Fruit fly (Drosophila melanogaster) whole organism, adult: Measurements from ENCODE around the gene cyst.

Source experiments
- CG11617 ChIP-seq: fragments of 200-800 bp; sonication (Bioruptor generic); optimal IDR thresholded peaks from 2 replicates; lab custom pipeline; 2017; ENCODE audit warnings: mild to moderate bottlenecking, missing biosample characterization, missing genetic modification reagents, missing genetic modification characterization
- CG12768 ChIP-seq: fragments of 200-800 bp; sonication (Bioruptor generic); optimal IDR thresholded peaks from 2 replicates; lab custom pipeline; 2017; ENCODE audit warnings: missing biosample characterization, missing genetic modification characterization, mild to moderate bottlenecking, moderate library complexity, missing genetic modification reagents
- CG14711 ChIP-seq: fragments of 200-800 bp; sonication (Bioruptor generic); optimal IDR thresholded peaks from 2 replicates; lab custom pipeline; 2018; ENCODE audit warnings: missing biosample characterization, mild to moderate bottlenecking, missing genetic modification characterization, moderate library complexity
- CG1620 ChIP-seq: fragments of 200-800 bp; sonication (Bioruptor generic); optimal IDR thresholded peaks from 2 replicates; lab custom pipeline; 2016; ENCODE audit warnings: missing biosample characterization, missing genetic modification characterization
- CG33017 ChIP-seq: fragments of 200-800 bp; sonication (Bioruptor generic); optimal IDR thresholded peaks from 2 replicates; lab custom pipeline; 2018; ENCODE audit warnings: missing biosample characterization, mild to moderate bottlenecking, missing genetic modification characterization, moderate library complexity
- CG5204 ChIP-seq: fragments of 200-800 bp; sonication (Bioruptor generic); optimal IDR thresholded peaks from 2 replicates; lab custom pipeline; 2016; ENCODE audit warnings: missing biosample characterization, missing genetic modification characterization
- CG7045 ChIP-seq: fragments of 200-800 bp; sonication (Bioruptor generic); optimal IDR thresholded peaks from 2 replicates; lab custom pipeline; 2017; ENCODE audit warnings: missing biosample characterization, mild to moderate bottlenecking, missing genetic modification characterization
- CG7101 ChIP-seq: fragments of 200-800 bp; sonication (Bioruptor generic); optimal IDR thresholded peaks from 2 replicates; lab custom pipeline; 2018; ENCODE audit warnings: missing biosample characterization, mild to moderate bottlenecking, missing genetic modification characterization, moderate library complexity
- Clk ChIP-seq: fragments of 200-800 bp; sonication (Bioruptor generic); optimal IDR thresholded peaks from 2 replicates; lab custom pipeline; 2017; ENCODE audit warnings: missing biosample characterization, missing genetic modification characterization
- Crg-1 ChIP-seq: fragments of 200-800 bp; sonication (Bioruptor generic); optimal IDR thresholded peaks from 2 replicates; lab custom pipeline; 2016; ENCODE audit warnings: missing biosample characterization, missing genetic modification characterization
- Hr96 ChIP-seq: fragments of 200-800 bp; sonication (Bioruptor generic); optimal IDR thresholded peaks from 2 replicates; lab custom pipeline; 2016; ENCODE audit warnings: missing biosample characterization, missing genetic modification characterization
- Mnt ChIP-seq: fragments of 200-800 bp; sonication (Bioruptor generic); optimal IDR thresholded peaks from 2 replicates; lab custom pipeline; 2016; ENCODE audit warnings: missing biosample characterization, mild to moderate bottlenecking, missing genetic modification characterization
- bab1 ChIP-seq: fragments of 200-800 bp; sonication (Bioruptor generic); optimal IDR thresholded peaks from 3 replicates; lab custom pipeline; 2019; ENCODE audit warnings: missing biosample characterization, mild to moderate bottlenecking, missing genetic modification characterization, moderate library complexity
- cic ChIP-seq: fragments of 200-800 bp; sonication (Bioruptor generic); optimal IDR thresholded peaks from 2 replicates; lab custom pipeline; 2017; ENCODE audit warnings: missing biosample characterization, mild to moderate bottlenecking, missing genetic modification characterization, moderate library complexity
- cnc ChIP-seq, 2 experiments: fragments of >200 bp; optimal IDR thresholded peaks; 2 replicates each; lab custom pipeline; 2017
- kay ChIP-seq: fragments of 200-800 bp; sonication (Bioruptor generic); peaks from one replicate; lab custom pipeline; 2016; ENCODE audit warnings: missing biosample characterization, missing genetic modification characterization, borderline replicate concordance
- ovo ChIP-seq: fragments of 200-800 bp; sonication (Bioruptor generic); optimal IDR thresholded peaks from 2 replicates; lab custom pipeline; 2016; ENCODE audit warnings: missing biosample characterization, missing genetic modification characterization
- pad ChIP-seq: fragments of 200-800 bp; sonication (Bioruptor generic); optimal IDR thresholded peaks from 3 replicates; lab custom pipeline; 2017; ENCODE audit warnings: missing biosample characterization, missing genetic modification characterization, mild to moderate bottlenecking, moderate library complexity, missing genetic modification reagents
- tj ChIP-seq: fragments of 200-800 bp; sonication (Bioruptor generic); optimal IDR thresholded peaks from 3 replicates; lab custom pipeline; 2017; ENCODE audit warnings: missing biosample characterization, mild to moderate bottlenecking, missing genetic modification characterization, moderate library complexity
- toe ChIP-seq: fragments of 200-800 bp; sonication (Bioruptor generic); optimal IDR thresholded peaks from 2 replicates; lab custom pipeline; 2016; ENCODE audit warnings: missing biosample characterization, missing genetic modification characterization

cyst gene

DNA sequence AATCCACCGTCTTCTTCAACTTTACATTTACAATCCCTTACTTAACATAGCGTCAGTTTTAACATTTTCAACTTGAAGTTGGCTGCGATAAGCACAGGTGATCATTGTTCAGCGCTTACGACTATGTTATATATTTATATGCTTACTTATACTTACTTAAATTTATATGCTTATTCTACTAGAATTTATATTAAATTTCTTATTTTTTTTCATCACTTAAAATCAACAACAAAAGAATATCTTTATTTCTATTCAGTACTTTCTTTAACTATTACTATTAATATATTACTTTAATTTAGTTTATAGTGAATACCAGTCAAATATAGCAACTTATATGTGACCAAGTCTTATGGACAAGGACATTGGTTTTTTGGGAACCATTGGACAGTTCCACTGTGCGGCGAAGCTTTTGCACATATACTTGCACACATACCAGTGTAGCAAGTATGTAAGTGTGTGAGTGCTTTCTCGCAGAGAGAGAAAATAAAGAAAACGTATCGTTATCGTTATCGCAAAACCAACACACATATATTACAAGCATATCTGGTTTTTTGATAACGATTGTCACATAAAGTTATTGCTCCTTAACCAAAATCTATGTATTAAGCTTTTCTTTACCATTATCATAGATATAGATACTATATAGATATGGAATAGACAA, 8.7 kb upstream of the cyst start, which contains the start of gene Hasp:
Gene Hasp (minus strand): TSS at position 51 of the 661 bp plus-strand sequence.
- TF ChIP-seq CG14711 (tag; lab: Kevin White, UChicago) (peak; percentile 8), CG7101 (tag; lab: Kevin White, UChicago) (no peak), CG7045 (GFP tag; lab: Kevin White, UChicago) (peak; percentile 25), CG5204 (peak; percentile 25)

DNA sequence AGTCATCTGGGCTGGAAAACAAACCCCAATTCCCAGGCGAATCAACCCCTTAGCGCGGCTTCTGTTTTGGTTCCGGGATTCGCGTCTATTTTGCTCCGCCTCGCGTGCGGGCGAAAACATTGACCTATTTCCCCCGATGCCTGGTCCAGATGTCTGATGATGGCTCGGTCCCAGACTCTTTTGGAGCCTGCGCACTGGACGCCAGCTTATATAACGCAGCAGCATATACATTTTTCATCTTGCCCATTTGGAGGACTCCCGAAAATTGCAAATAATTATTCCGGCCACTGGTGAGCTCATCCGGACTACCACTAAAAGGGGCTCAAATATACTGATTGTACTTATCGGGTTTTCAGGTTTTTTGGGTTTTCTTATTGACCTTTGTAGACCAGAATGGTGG, 7.5 kb upstream of the cyst start:
- TF ChIP-seq CG14711 (tag; lab: Kevin White, UChicago) (no peak), ovo (GFP tag; lab: Kevin White, UChicago) (no peak), cnc (optimal IDR thresholded peaks at IDR 0.05; lab: Kevin White, UChicago) (no peak), kay (GFP tag; lab: Kevin White, UChicago) (no peak), Crg-1 (GFP tag; lab: Kevin White, UChicago) (no peak), CG7045 (GFP tag; lab: Kevin White, UChicago) (no peak), CG7101 (tag; lab: Kevin White, UChicago) (no peak)

DNA sequence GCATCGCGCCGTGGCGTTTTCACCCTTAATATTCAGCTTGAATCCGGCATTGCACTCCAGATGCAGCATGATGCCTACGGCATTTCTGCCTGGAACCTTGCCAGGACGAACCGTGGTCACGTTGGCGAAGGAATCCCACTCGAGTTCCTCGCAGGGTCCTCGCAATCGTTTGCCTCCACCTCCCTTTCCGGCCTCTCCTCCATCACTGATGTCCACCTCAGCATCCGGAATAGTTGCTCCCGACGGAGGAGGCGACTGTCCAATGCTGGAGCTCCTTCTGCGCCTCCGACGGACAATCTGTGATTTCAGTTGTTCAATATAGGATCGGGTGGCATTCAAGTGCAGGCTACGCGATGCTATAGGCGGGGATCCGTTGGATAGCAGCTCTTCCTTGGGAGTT, 3.6 kb upstream of the cyst start:
- no peak for TF ChIP-seq tj (GFP tag; lab: Kevin White, UChicago)
- TF ChIP-seq cic (GFP tag; lab: Kevin White, UChicago): no peak
- TF ChIP-seq ovo (GFP tag; lab: Kevin White, UChicago): no peak
- no peak for TF ChIP-seq cnc (optimal IDR thresholded peaks at IDR 0.05; lab: Kevin White, UChicago)
- no peak for TF ChIP-seq Mnt (GFP tag; lab: Kevin White, UChicago)

DNA sequence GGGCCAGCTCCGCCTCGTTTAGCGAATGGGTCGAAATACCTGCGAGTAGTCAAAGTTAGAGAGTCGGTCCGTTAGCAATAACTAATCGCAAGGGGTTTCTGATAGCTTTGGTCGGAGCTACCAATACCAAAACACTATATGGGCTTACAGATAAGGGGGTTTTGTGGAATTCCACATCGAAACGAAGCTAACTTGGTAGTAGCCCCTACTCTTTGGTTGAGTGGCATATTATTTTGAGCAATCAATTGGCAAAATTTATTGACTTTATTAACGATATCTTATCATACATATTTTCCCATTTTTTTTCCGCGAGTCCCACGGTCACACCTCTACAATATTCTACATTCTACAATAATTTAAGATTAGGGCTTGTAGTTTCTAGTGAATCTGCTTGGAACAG, 2.2 kb downstream of the cyst start:
- TF ChIP-seq Hr96 (GFP tag; lab: Kevin White, UChicago): no peak
- no peak for TF ChIP-seq ovo (GFP tag; lab: Kevin White, UChicago)
- TF ChIP-seq CG11617: no peak
- TF ChIP-seq kay (GFP tag; lab: Kevin White, UChicago): no peak
- no peak for TF ChIP-seq bab1 (GFP tag; lab: Kevin White, UChicago)
- TF ChIP-seq CG12768: no peak
- TF ChIP-seq CG7101 (tag; lab: Kevin White, UChicago): no peak
- no peak for TF ChIP-seq CG7045 (GFP tag; lab: Kevin White, UChicago)

DNA sequence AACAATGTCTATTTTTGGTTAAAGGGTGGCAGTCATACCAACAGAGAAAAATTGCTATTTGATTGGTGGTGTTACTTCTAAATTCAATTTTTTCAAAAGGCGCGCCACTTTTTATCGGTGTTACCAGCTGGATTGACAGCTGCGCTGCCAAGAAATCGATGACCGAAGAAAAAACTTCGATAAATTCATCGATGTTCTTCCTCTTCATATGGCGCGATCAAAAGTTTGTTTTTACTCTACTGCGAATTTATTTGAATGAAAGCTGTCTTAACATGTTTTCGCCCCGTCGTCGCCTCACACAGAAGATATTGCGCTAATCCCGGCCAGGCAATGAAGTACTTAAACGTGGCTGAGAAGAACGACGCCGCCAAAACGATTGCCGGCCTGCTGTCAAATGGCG, 10.6 kb downstream of the cyst start, which contains the start of gene Top3alpha:
Gene Top3alpha (plus strand): TSS at position 186 of the 400 bp plus-strand sequence.
- TF ChIP-seq bab1 (GFP tag; lab: Kevin White, UChicago): peak; percentile 29
- TF ChIP-seq Clk (GFP tag; lab: Kevin White, UChicago): no peak
- no peak for TF ChIP-seq kay (GFP tag; lab: Kevin White, UChicago)

DNA sequence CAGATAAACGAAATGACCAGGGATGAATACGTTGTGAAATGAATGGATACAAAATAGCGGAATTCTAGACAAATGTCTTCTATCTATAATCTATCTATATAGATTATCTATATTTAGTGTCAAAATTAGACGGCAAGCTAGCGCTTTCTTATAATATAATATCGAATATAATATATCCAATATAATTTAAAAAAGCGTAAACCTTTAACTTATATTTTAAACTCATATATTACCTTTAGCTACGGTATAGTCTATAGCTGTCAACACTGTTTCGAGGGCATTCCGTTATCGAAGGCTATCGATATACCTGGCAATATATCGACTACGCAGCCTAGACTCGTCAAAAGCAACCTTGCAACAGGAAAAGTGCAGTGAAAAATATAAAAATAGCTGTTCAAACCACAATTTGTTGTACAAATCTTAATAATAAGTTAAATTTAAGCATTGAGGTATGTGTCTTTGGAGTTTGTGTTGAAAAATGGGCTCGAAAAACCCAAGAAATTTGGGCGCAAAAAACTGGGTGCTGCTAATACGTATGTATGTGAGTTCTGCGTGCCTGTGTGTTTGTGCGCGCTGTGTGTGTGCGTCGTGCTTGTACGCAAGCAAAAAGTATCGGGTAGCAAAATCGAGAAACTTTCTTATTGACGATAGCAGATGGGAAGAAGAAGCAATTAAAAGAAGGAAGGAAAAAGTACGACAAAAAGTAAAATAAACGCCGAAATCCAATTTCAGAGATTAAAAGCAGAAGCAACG, 15.5 kb downstream of the cyst start, which contains the start of the genes swm and Ctu2:
Gene swm (plus strand): TSS at position 318 of the 753 bp plus-strand sequence.
Gene Ctu2 (minus strand): TSS at position 320 of the 753 bp plus-strand sequence.
- TF ChIP-seq bab1 (GFP tag; lab: Kevin White, UChicago) (peak; percentile 78), CG7045 (GFP tag; lab: Kevin White, UChicago) (peak; percentile 60), CG33017 (peak; percentile 59), Hr96 (GFP tag; lab: Kevin White, UChicago) (peak; percentile 11), toe (GFP tag; lab: Kevin White, UChicago) (no peak), CG11617 (peak; percentile 73), tj (GFP tag; lab: Kevin White, UChicago) (peak; percentile 70), Mnt (GFP tag; lab: Kevin White, UChicago) (peak; percentile 37), ovo (GFP tag; lab: Kevin White, UChicago) (peak; percentile 67), CG7101 (tag; lab: Kevin White, UChicago) (peak; percentile 85), CG1620 (GFP tag; lab: Kevin White, UChicago) (peak; percentile 27), cic (GFP tag; lab: Kevin White, UChicago) (no peak), CG12768 (peak; percentile 74), Clk (GFP tag; lab: Kevin White, UChicago) (peak; percentile 36), CG5204 (no peak), pad (GFP tag; lab: Kevin White, UChicago) (peak; percentile 38), CG14711 (tag; lab: Kevin White, UChicago) (peak; percentile 81), kay (GFP tag; lab: Kevin White, UChicago) (no peak), Crg-1 (GFP tag; lab: Kevin White, UChicago) (peak; percentile 46), cnc (optimal IDR thresholded peaks at IDR 0.05; lab: Kevin White, UChicago) (no peak)
